Worm (Caenorhabditis elegans) whole organism, L4 larva: ENCODE data around the gene srd-19.

Source experiments
- D1046.2 ChIP-seq: fragments of 200-800 bp; sonication (Bioruptor generic); IDR thresholded peaks from 2 replicates; pipeline ENCODE4 v1.3.6; 2022; ENCODE audit warnings: missing genetic modification characterization, missing compliant biosample characterization
- T20F7.1 ChIP-seq: fragments of 200-800 bp; sonication (Bioruptor generic); optimal IDR thresholded peaks from 2 replicates; lab custom pipeline; 2018; ENCODE audit warnings: mild to moderate bottlenecking, missing genetic modification characterization, missing compliant biosample characterization
- T26A8.4 ChIP-seq: fragments of 200-800 bp; sonication (Bioruptor generic); IDR thresholded peaks from 2 replicates; pipeline ENCODE4 v1.3.6; 2022; ENCODE audit warnings: missing genetic modification characterization, missing compliant biosample characterization
- Y48G9A.11 ChIP-seq: fragments of 200-800 bp; sonication (Bioruptor generic); IDR thresholded peaks from 2 replicates; pipeline ENCODE4 v1.3.6; 2022; ENCODE audit warnings: missing genetic modification reagents, missing genetic modification characterization, missing compliant biosample characterization
- ZK337.2 ChIP-seq: fragments of 200-800 bp; sonication (Bioruptor generic); IDR thresholded peaks from 2 replicates; pipeline ENCODE4 v1.3.6; 2022; ENCODE audit warnings: missing genetic modification reagents, missing genetic modification characterization, missing compliant biosample characterization
- ZK546.5 ChIP-seq, 2 experiments: sonication (generic microtip); optimal IDR thresholded peaks; 2 replicates each; lab custom pipeline; 2017; ENCODE audit warnings: missing biosample characterization in 2 of 2, missing genetic modification characterization in 2 of 2
- arid-1 ChIP-seq: fragments of 200-800 bp; sonication (Bioruptor generic); conservative IDR thresholded peaks from 2 replicates; pipeline ENCODE4 v1.3.6; 2022; ENCODE audit warnings: missing genetic modification reagents, missing genetic modification characterization, missing compliant biosample characterization
- attf-4 ChIP-seq: sonication (generic microtip); optimal IDR thresholded peaks from 3 replicates; lab custom pipeline; 2017; ENCODE audit warnings: missing biosample characterization, missing genetic modification characterization
- ceh-20 ChIP-seq: fragments of 200-800 bp; sonication (Bioruptor generic); IDR thresholded peaks from 2 replicates; pipeline ENCODE4 v1.3.6; 2022; ENCODE audit warnings: missing genetic modification reagents, missing genetic modification characterization, missing compliant biosample characterization
- ceh-28 ChIP-seq: fragments of 150-350 bp; optimal IDR thresholded peaks from 2 replicates; lab custom pipeline; 2014; ENCODE audit warnings: missing biosample characterization, missing genetic modification reagents, missing genetic modification characterization
- ceh-32 ChIP-seq: sonication (generic microtip); optimal IDR thresholded peaks from 2 replicates; lab custom pipeline; 2016; ENCODE audit warnings: mild to moderate bottlenecking, missing genetic modification characterization, missing compliant biosample characterization; ENCODE audit not compliant: poor library complexity
- daf-16 ChIP-seq, 3 experiments: sonication (generic microtip); optimal IDR thresholded peaks; 2 replicates each; lab custom pipeline; 2016 to 2017; ENCODE audit warnings: missing genetic modification characterization in 3 of 3, missing genetic modification reagents in 3 of 3, mild to moderate bottlenecking in 2 of 3, missing compliant biosample characterization in 2 of 3, missing biosample characterization in 1 of 3, moderate library complexity in 1 of 3
- daf-19 ChIP-seq: fragments of 200-800 bp; sonication (Bioruptor generic); conservative IDR thresholded peaks from 2 replicates; pipeline ENCODE4 v1.3.6; 2022; ENCODE audit warnings: missing genetic modification characterization, missing compliant biosample characterization
- dpl-1 ChIP-seq: fragments of 150-350 bp; optimal IDR thresholded peaks from 2 replicates; lab custom pipeline; 2014; ENCODE audit warnings: missing biosample characterization, missing genetic modification reagents, missing genetic modification characterization
- duxl-1 ChIP-seq: sonication (generic microtip); optimal IDR thresholded peaks from 2 replicates; lab custom pipeline; 2016; ENCODE audit warnings: mild to moderate bottlenecking, missing genetic modification characterization, moderate library complexity, missing compliant biosample characterization; ENCODE audit not compliant: poor library complexity
- dve-1 ChIP-seq: sonication (generic microtip); optimal IDR thresholded peaks from 2 replicates; lab custom pipeline; 2017; ENCODE audit warnings: antibody characterized with exemption, mild to moderate bottlenecking, missing genetic modification characterization, missing compliant biosample characterization; ENCODE audit not compliant: insufficient read depth
- egl-27 ChIP-seq: sonication (generic microtip); optimal IDR thresholded peaks from 3 replicates; lab custom pipeline; 2017; ENCODE audit warnings: missing biosample characterization, missing genetic modification reagents, missing genetic modification characterization
- fkh-10 ChIP-seq: fragments of 150-350 bp; optimal IDR thresholded peaks from 2 replicates; lab custom pipeline; 2014; ENCODE audit warnings: missing biosample characterization, missing genetic modification reagents, missing genetic modification characterization
- hlh-30 ChIP-seq: sonication (generic microtip); optimal IDR thresholded peaks from 2 replicates; lab custom pipeline; 2017; ENCODE audit warnings: antibody characterized with exemption, mild to moderate bottlenecking, missing genetic modification characterization, missing compliant biosample characterization; ENCODE audit not compliant: insufficient read depth
- hmg-1.1 ChIP-seq: fragments of 200-800 bp; sonication (Bioruptor generic); IDR thresholded peaks from 2 replicates; pipeline ENCODE4 v1.3.6; 2022; ENCODE audit warnings: missing genetic modification reagents, missing genetic modification characterization, missing compliant biosample characterization
- lin-15B ChIP-seq: fragments of 150-350 bp; sonication (generic microtip); optimal IDR thresholded peaks from 3 replicates; lab custom pipeline; 2014; ENCODE audit warnings: missing biosample characterization, missing genetic modification characterization
- madf-5 ChIP-seq, 2 experiments: fragments of 200-800 bp; sonication (Bioruptor generic); IDR thresholded peaks; 2 replicates each; pipeline ENCODE4 v1.3.6; 2022; ENCODE audit warnings: missing compliant biosample characterization in 2 of 2, missing genetic modification characterization in 2 of 2
- madf-9 ChIP-seq: fragments of 200-800 bp; sonication (Bioruptor generic); conservative IDR thresholded peaks from 2 replicates; pipeline ENCODE4 v1.3.6; 2022; ENCODE audit warnings: missing genetic modification reagents, missing genetic modification characterization, missing compliant biosample characterization
- mep-1 ChIP-seq: fragments of 150-350 bp; sonication (generic microtip); optimal IDR thresholded peaks from 3 replicates; lab custom pipeline; 2014; ENCODE audit warnings: missing biosample characterization, missing genetic modification characterization
- mes-2 ChIP-seq: sonication (generic microtip); optimal IDR thresholded peaks from 2 replicates; lab custom pipeline; 2016; ENCODE audit warnings: missing genotype, mild to moderate bottlenecking, missing genetic modification characterization, missing compliant biosample characterization; ENCODE audit not compliant: poor library complexity, severe bottlenecking
- mxl-2 ChIP-seq: fragments of 200-800 bp; sonication (Bioruptor generic); conservative IDR thresholded peaks from 2 replicates; pipeline ENCODE4 v1.3.6; 2022; ENCODE audit warnings: missing genetic modification reagents, missing genetic modification characterization, missing compliant biosample characterization
- mxl-3 ChIP-seq: fragments of 200-800 bp; sonication (Bioruptor generic); optimal IDR thresholded peaks from 2 replicates; lab custom pipeline; 2018; ENCODE audit warnings: mild to moderate bottlenecking, missing genetic modification characterization, missing compliant biosample characterization
- nhr-6 ChIP-seq: fragments of 150-350 bp; optimal IDR thresholded peaks from 2 replicates; lab custom pipeline; 2014; ENCODE audit warnings: missing biosample characterization, missing genetic modification characterization
- nhr-77 ChIP-seq: fragments of 150-350 bp; optimal IDR thresholded peaks from 2 replicates; lab custom pipeline; 2014; ENCODE audit warnings: missing biosample characterization, missing genetic modification characterization
- rbr-2 ChIP-seq: sonication (generic microtip); optimal IDR thresholded peaks from 2 replicates; lab custom pipeline; 2016; ENCODE audit warnings: missing genotype, missing genetic modification characterization, missing compliant biosample characterization
- set-16 ChIP-seq: fragments of 200-800 bp; sonication (Bioruptor generic); IDR thresholded peaks from 2 replicates; pipeline ENCODE4 v1.3.6; 2022; ENCODE audit warnings: missing genetic modification reagents, missing genetic modification characterization, missing compliant biosample characterization
- tra-1 ChIP-seq: fragments of 200-800 bp; sonication (Bioruptor generic); IDR thresholded peaks from 2 replicates; pipeline ENCODE4 v1.3.6; 2022; ENCODE audit warnings: missing genetic modification reagents, missing genetic modification characterization, missing compliant biosample characterization
- unc-39 ChIP-seq: sonication (generic microtip); optimal IDR thresholded peaks from 2 replicates; lab custom pipeline; 2017; ENCODE audit warnings: missing biosample characterization, missing genetic modification characterization
- unc-62 ChIP-seq, 3 experiments: fragments of 150-350 bp in 1 of 3; sonication (generic microtip); optimal IDR thresholded peaks in 2 of 3; peaks in 1 of 3; 1 replicate in 1 of 3; 2 replicates in 2 of 3; lab custom pipeline; 2014 to 2017; ENCODE audit warnings: missing biosample characterization in 3 of 3, missing genetic modification characterization in 3 of 3, missing genetic modification reagents in 3 of 3, missing genotype in 1 of 3
- zip-2 ChIP-seq: fragments of 150-350 bp; optimal IDR thresholded peaks from 2 replicates; lab custom pipeline; 2014; ENCODE audit warnings: missing biosample characterization, missing genetic modification characterization

The srd-19 gene

DNA sequence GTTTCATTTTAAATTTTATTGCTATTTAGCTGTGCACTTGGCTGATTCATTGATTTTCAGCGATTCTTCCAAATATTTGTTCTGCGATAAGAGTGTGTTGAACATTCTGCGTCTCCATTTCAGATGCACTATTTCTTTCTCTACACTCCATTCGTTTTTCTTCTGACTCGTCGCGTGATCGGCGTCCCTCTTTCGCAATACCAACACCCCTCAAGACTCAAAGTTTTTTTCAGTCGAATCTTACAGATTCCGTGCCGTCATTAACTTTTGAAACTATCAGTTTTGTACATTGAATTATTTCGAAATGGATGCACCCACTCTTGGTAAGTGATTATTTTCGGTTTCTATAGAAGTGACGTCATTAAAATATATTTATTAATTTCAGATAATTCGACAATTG is 34.4 kb upstream of the srd-19 start, which contains the start of gene frm-10 (continued):
- TF ChIP-seq egl-27 (tag; lab: Kevin White, UChicago) (no peak), mxl-3 (GFP tag; lab: Kevin White, UChicago) (no peak), Y48G9A.11 (no peak), set-16 (no peak), mxl-2 (GFP tag; lab: Robert Waterston, UW) (no peak), lin-15B (no peak), ceh-32 (tag; lab: Kevin White, UChicago) (no peak), mep-1 (tag; lab: Kevin White, UChicago) (peak; percentile 83), madf-9 (GFP tag; lab: Robert Waterston, UW) (no peak), mes-2 (tag; lab: Kevin White, UChicago) (peak; percentile 75), ZK337.2 (GFP tag; lab: Robert Waterston, UW) (no peak), T26A8.4 (GFP tag; lab: Robert Waterston, UW) (peak; percentile 37; the same call in 1 of the 2 replicates), unc-62 (GFP tag; optimal IDR thresholded peaks at IDR 0.05 in 1 of 2; lab: Kevin White, UChicago) (no peak), unc-62 (tag; optimal IDR thresholded peaks at IDR 0.05; lab: Kevin White, UChicago) (no peak), fkh-10 (GFP tag; lab: Kevin White, UChicago) (no peak), dve-1 (tag; lab: Kevin White, UChicago) (peak; percentile 93)

DNA sequence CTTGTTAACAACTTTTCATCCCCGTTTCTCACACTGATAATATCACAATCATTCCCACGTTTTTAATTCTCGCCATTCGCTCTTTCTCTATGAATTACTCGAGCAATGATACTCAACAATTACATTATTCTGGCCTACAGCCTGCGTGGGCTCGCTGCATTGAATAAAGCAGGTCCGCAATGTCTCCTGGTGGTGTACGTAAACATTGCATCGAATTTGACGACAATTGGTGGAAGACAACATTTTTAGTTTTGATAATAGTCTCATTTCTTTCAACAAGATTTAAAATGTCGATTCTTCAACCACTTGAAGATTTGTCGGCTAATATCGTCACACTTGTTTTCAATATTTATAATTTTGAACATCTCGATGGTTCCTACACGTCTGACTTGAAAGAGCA is 30.8 kb upstream of the srd-19 start, which contains the start of gene bath-39:
Gene bath-39, plus strand, starts transcription at position 137 of the 400 bp plus-strand sequence.
- TF ChIP-seq dve-1 (tag; lab: Kevin White, UChicago) (peak; percentile 8), nhr-6 (tag; lab: Kevin White, UChicago) (peak; percentile 19), T20F7.1 (peak; percentile 0), ceh-28 (tag; lab: Kevin White, UChicago) (no peak), dpl-1 (peak; percentile 11), hlh-30 (peak; percentile 8), mes-2 (tag; lab: Kevin White, UChicago) (peak; percentile 53), rbr-2 (tag; lab: Kevin White, UChicago) (peak; percentile 3), daf-19 (no peak)

DNA sequence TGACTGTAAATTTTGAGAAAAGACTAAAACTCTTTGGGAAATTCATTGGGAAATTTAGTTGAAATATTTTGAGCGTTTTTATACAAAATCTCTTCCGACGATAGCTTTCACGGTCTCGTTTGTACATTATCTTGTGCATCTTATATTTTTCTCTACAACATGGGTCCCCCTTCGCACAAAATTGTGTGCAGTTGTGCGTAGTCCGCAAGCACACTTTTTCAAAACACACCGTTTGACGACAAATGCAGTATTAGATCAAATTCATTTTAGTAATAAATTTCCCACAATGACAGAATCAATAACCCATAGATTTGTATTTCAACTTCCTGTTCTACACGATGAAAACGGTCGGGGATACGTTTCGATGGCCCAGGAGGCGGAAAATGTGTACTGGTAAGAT is 29.3 kb upstream of the srd-19 start, which contains the start of gene F25H9.2:
Gene F25H9.2, plus strand, starts transcription at position 226 of the 400 bp plus-strand sequence.
- no peak for TF ChIP-seq arid-1
- TF ChIP-seq dpl-1 = peak; percentile 35
- TF ChIP-seq nhr-6 (tag; lab: Kevin White, UChicago) = peak; percentile 52
- TF ChIP-seq tra-1 (GFP tag; lab: Robert Waterston, UW) = no peak

DNA sequence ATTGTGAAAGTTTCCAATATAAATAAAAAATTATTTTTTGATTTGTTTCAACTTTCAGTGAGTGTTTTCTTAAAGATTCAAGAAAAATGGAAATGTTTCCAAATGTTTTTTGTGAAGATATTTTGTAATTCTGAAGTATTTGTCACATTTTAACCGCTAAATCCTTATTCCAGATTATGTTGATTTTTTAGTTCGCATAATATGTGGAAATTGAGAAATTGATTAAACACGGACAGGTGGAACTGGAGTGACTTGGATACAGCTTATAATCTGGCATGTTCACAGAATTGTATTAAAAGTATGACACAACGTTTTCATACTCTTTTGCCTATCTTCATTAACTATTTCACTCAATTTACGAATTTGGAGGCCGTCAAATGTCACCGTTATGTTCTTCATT is 26.9 kb upstream of the srd-19 start, which contains the start of gene lurp-3:
Gene lurp-3, plus strand, starts transcription at position 301 of the 400 bp plus-strand sequence.
- TF ChIP-seq ceh-20 (GFP tag; lab: Robert Waterston, UW) (no peak), hmg-1.1 (GFP tag; lab: Robert Waterston, UW) (no peak), duxl-1 (no peak), madf-5 (GFP tag; IDR thresholded peaks at IDR 0.05; lab: Robert Waterston, UW) (no peak), unc-39 (tag; lab: Kevin White, UChicago) (no peak), attf-4 (no peak), nhr-77 (no peak), nhr-6 (tag; lab: Kevin White, UChicago) (no peak), mxl-2 (GFP tag; lab: Robert Waterston, UW) (no peak), T20F7.1 (no peak), hlh-30 (no peak), zip-2 (no peak), ZK546.5 (tag; optimal IDR thresholded peaks at IDR 0.05; lab: Kevin White, UChicago) (no peak), D1046.2 (no peak), mxl-3 (GFP tag; lab: Kevin White, UChicago) (no peak), daf-16 (GFP tag; optimal IDR thresholded peaks at IDR 0.05; lab: Kevin White, UChicago) (no peak), daf-16 (tag; optimal IDR thresholded peaks at IDR 0.05; lab: Kevin White, UChicago) (no peak)
